Fruit fly (Drosophila melanogaster) whole organism, pupa: ENCODE data around the gene CG14960.

Experiments
- CG32121 ChIP-seq: fragments of 200-800 bp; sonication (Bioruptor generic); IDR thresholded peaks from 2 replicates; pipeline ENCODE4 v1.3.6; 2022; ENCODE audit warnings: missing biosample characterization, missing genetic modification characterization
- CG8159 ChIP-seq: fragments of 200-800 bp; sonication (Bioruptor generic); optimal IDR thresholded peaks from 3 replicates; lab custom pipeline; 2018; ENCODE audit warnings: missing biosample characterization, mild to moderate bottlenecking, missing genetic modification characterization, moderate library complexity
- CG8301 ChIP-seq: fragments of 200-800 bp; sonication (Bioruptor generic); optimal IDR thresholded peaks from 2 replicates; lab custom pipeline; 2018; ENCODE audit warnings: missing biosample characterization, mild to moderate bottlenecking, missing genetic modification characterization

DNA sequence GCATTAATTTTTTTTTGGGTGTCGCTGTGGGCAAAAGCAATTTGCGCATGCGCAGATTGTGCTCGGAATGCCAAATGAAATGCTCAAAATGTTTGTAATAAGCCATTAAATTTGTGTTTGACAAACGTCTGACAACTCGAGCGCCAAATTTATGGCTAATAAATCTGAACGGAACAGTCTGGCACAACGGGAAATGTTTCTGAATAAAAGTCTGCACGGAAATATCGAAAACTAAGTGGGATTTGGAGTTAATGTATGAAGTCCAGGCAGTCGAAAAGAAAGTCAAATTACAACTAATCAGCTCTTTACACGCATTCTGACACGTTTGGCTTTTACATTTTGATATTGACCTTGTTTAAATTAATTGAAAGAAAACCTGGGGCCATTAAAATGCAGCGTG, 20.3 kb downstream of the CG14960 start, which contains the start of gene CG12009:
- TF ChIP-seq CG8159 (tag; lab: Kevin White, UChicago): no peak
- no peak for TF ChIP-seq CG8301 (tag; lab: Kevin White, UChicago)
- no peak for TF ChIP-seq CG32121 (GFP tag; lab: Robert Waterston, UW)
